Fruit fly (Drosophila melanogaster): ENCODE results near the gene pigs.
A peak's percentile ranks its signal among the peaks of the same experiment; 100 is the strongest.

Gene pigs

dm6 chrX:6613581-6613980 is 13.7 kb downstream of the pigs start:
- no peak for TF ChIP-seq noc (tag; optimal IDR thresholded peaks at IDR 0.05)

- TF ChIP-seq noc (tag; optimal IDR thresholded peaks at IDR 0.05): no peak
Observed at dm6 chrX:6614266-6614665, 14.4 kb downstream of the pigs start.

DNA sequence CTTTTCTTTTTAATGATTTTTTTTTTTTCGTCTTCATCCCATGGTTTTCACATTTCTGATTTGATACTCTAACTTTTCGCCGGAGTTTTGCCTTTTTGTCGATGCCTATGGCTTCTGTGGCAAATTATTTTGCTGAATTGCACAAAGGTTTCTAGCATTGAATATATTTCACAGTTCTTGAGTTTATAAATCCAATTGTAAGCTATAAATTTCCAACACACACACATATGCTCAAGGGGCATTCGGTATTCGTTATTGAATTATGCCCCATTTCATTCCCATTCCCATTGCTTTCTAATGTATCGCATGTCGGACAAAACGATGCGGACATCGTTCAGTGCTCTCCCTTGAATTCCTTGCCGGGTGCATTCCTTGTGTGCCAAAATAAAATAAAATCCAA is 15.6 kb downstream of the pigs start:
- no peak for TF ChIP-seq noc (tag; optimal IDR thresholded peaks at IDR 0.05)

DNA sequence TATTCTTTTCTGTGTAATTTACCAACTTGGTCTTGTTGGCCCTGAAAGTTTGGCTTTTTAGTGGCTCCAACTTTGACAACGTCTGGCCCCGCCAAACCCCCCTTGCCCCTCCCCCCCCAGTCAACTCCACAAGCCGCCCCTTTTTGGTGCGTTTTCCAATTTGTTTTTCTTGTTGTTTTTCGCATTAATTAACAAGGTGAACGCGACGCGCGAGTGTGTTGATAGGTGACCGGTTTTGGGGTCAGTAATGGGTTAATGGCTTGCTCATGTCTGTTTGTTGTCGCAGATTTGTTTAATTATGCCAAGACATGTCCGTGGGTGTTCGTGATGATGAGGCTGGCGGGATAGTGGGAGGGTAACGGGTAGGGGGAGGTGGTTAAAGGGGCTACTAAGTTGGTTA is 16.9 kb downstream of the pigs start:
- TF ChIP-seq noc (tag; optimal IDR thresholded peaks at IDR 0.05): no peak

- no peak for TF ChIP-seq noc (tag; optimal IDR thresholded peaks at IDR 0.05)
Observed at dm6 chrX:6617372-6617771, 17.5 kb downstream of the pigs start.

DNA sequence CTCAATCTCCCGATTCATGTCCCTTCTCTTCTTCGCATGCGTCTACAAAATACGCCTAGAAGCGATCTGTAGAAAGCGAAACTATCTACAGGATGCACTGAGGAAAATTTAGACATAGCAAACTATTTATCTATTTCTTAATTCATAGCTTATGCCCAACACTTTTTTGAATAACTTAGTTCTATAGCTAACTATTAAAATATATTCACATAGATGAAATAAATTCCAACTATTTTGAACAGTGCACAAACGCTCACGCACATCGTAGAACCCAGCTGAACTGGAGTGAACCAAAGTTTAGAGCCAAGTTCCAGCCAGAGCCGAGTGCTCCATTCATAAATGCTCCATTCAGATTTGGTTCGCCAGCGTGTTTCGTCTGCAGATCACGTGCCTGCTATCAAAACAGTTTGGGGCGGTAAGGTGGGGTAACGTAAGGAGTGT is 21.7 kb downstream of the pigs start:
- peak; percentile 36 for TF ChIP-seq noc (tag; optimal IDR thresholded peaks at IDR 0.05)

- TF ChIP-seq noc (tag; optimal IDR thresholded peaks at IDR 0.05): no peak
Observed at dm6 chrX:6624006-6624745, 24.3 kb downstream of the pigs start.

DNA sequence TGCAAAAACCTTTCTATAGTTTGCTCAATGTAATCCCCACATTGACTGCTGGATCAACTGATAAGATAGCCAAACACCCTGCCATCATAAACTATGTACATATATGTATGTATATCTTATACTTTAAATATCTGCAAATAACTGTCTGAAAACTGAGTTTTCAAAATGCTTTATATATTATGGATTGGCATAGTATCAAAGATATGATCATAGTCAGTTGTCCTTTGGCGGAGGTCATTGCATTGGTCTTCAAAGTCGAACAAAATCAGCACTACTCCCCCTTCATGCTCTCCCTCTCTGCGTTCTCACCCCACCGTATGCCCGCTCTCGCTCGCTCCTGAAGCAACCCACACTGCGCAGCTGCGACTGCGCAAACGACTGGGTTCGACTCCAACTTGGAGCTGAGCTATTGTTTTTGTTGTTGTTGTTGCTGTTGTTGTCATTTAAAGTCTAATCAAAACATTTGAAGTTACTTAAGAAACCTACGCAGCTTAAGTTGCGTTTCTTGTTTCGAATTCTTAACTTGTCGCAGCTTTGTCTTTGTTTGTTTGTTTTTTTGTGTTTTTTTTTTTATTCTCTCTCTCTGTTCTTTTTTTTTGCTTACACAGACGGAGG is 25.2 kb downstream of the pigs start:
- TF ChIP-seq noc (tag; optimal IDR thresholded peaks at IDR 0.05): no peak

DNA sequence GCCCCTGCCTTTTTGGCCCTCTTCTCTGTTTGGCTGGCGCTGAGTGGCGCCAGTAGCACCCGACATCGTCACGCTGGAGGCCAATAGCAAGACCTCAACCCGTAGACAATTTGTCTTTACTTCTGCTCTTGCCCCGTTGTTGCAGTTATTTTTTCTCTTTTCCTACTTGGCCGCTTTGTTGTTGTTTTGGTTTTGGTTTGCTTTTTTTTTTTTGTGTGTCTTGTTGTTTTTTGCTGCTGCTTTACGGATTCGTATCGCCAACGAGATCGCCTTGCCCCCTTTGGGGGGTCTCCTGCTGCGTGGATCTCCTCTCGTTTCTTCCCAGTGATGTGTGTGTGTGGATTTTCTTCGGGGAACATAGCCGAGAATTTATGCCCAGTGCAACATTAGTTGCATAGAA is 32.0 kb downstream of the pigs start:
- TF ChIP-seq noc (tag; optimal IDR thresholded peaks at IDR 0.05): no peak

DNA sequence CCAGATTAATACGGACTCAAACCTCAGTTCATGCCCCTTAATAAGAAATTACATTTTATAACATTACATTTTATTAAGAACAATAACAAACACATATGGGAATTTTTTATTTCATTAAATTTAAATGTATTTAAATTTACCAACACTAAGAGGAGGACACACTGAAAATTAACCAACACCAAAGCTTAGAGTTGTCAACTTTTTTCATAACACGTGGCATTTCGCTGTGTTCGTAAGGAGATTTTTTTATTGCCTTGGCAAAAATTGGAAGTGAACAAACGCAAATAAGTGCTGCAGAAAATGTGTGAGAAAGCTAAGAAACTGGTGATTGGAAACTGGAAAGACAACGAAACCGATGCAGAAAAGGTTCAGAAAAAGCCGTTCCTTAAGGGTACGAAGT is 33.8 kb downstream of the pigs start, which contains the start of gene CG14443:
Gene CG14443, plus strand, starts transcription at position 301 of the 400 bp plus-strand sequence.
- TF ChIP-seq noc (tag; optimal IDR thresholded peaks at IDR 0.05): no peak

DNA sequence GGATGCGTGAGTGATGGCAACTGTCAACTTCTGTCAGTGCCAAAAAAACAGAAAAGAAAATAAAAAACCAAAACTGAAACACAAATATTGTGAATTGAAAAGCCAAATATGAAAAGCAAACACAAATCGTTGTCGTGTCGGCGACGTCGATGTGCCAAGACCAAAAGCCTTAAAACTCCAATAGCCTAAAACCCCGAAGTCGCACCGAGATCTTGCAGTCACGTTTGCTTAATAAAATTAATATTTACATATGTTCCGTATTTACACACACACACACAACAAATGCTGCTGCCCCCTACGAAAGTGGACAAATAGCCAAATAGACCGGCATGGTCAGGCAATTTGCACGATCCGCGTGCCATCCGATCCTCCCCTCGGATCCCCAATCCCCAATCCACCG is 38.3 kb downstream of the pigs start:
- no peak for TF ChIP-seq noc (tag; optimal IDR thresholded peaks at IDR 0.05)

DNA sequence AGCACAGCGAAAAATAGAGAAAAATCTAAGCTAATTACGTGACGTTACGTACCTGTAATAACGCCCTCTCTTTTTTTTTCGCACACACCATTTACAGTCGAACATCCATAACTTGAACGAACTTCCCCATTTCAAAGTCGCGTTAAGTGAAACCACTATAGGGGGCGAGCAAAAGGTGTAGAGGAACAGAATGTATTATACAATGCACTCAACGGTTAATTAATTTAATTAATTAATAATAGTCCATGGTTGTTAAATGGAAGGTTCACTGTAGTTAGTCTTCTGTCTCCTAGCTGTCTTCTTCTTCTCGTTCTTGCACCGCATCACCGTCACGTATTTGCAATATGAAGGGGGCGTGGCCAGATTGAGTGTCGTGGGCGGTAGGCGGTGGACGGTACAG is 41.7 kb downstream of the pigs start:
- no peak for TF ChIP-seq noc (tag; optimal IDR thresholded peaks at IDR 0.05)

dm6 chrX:6642593-6643257 is 42.9 kb downstream of the pigs start:
- TF ChIP-seq noc (tag; optimal IDR thresholded peaks at IDR 0.05): no peak

dm6 chrX:6646846-6647245 is 47.0 kb downstream of the pigs start:
- no peak for TF ChIP-seq noc (tag; optimal IDR thresholded peaks at IDR 0.05)

- peak; percentile 66 for TF ChIP-seq noc (tag; optimal IDR thresholded peaks at IDR 0.05)
Observed at dm6 chrX:6654198-6654831, 54.5 kb downstream of the pigs start, which contains the start of the genes CG3226 and Cdc7. CG3226 (minus strand) TSS chrX:6654248. Cdc7 (plus strand) TSS chrX:6654541.

dm6 chrX:6656023-6656594 is 56.2 kb downstream of the pigs start:
- TF ChIP-seq noc (tag; optimal IDR thresholded peaks at IDR 0.05): peak; percentile 80
